Fruit fly (Drosophila melanogaster) whole organism, adult: ENCODE measurements around the gene dnd.

ENCODE experiments used
- Hr96 ChIP-seq: fragments of 200-800 bp; sonication (Bioruptor generic); optimal IDR thresholded peaks from 2 replicates; lab custom pipeline; 2016; ENCODE audit warnings: missing biosample characterization, missing genetic modification characterization
- Mnt ChIP-seq: fragments of 200-800 bp; sonication (Bioruptor generic); optimal IDR thresholded peaks from 2 replicates; lab custom pipeline; 2016; ENCODE audit warnings: missing biosample characterization, mild to moderate bottlenecking, missing genetic modification characterization
- bab1 ChIP-seq: fragments of 200-800 bp; sonication (Bioruptor generic); optimal IDR thresholded peaks from 3 replicates; lab custom pipeline; 2019; ENCODE audit warnings: missing biosample characterization, mild to moderate bottlenecking, missing genetic modification characterization, moderate library complexity
- pad ChIP-seq: fragments of 200-800 bp; sonication (Bioruptor generic); optimal IDR thresholded peaks from 3 replicates; lab custom pipeline; 2017; ENCODE audit warnings: missing biosample characterization, missing genetic modification characterization, mild to moderate bottlenecking, moderate library complexity, missing genetic modification reagents

- no peak for TF ChIP-seq Mnt
- no peak for TF ChIP-seq pad (GFP tag; lab: Kevin White, UChicago)
- no peak for TF ChIP-seq Hr96 (GFP tag; lab: Kevin White, UChicago)
- TF ChIP-seq bab1: no peak
These were observed 29.8 kb upstream of the dnd start for dm6 chr3R:21916987-21917386.
